Worm (Caenorhabditis elegans): ENCODE results near the gene C31E10.5.
A peak's percentile ranks its signal among the peaks of the same experiment; 100 is the strongest.
"Not testable (repeated sequence)": the region's sequence is repeated elsewhere in the genome, so short reads cannot be mapped to it uniquely, and the experiment has no call there.

The C31E10.5 gene

ce11 chrX:14008130-14008529 is 12.5 kb upstream of the C31E10.5 start:
- no peak for TF ChIP-seq him-1 (tag; optimal IDR thresholded peaks at IDR 0.05)
- no peak for TF ChIP-seq dao-5 (tag; optimal IDR thresholded peaks at IDR 0.05)
- TF ChIP-seq W03F9.2 (tag; optimal IDR thresholded peaks at IDR 0.05), result no peak

DNA sequence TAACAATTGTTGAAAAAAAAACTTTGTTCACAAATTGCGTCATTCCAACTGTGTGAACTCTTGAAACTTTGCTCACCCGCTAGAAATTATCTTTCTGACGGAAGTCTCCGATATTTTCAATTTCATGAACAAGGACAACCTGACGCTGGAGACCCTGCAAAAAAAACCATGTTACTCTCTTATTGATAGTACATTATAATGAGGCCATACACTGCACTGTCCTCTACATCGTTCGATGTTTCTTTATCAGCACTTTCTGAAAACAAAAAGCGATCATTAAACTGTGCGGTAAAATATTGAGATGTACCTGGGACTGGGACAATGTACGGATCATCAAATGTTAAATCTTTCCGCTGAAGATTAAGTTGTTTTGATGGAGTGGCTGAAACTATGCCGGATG is 7.9 kb upstream of the C31E10.5 start:
- TF ChIP-seq him-1 (tag; optimal IDR thresholded peaks at IDR 0.05) (no peak), dao-5 (tag; optimal IDR thresholded peaks at IDR 0.05) (no peak), W03F9.2 (tag; optimal IDR thresholded peaks at IDR 0.05) (no peak)

ce11 chrX:14002739-14003138 is 7.1 kb upstream of the C31E10.5 start:
- TF ChIP-seq dao-5 (tag; optimal IDR thresholded peaks at IDR 0.05) (no peak), W03F9.2 (tag; optimal IDR thresholded peaks at IDR 0.05) (no peak), him-1 (tag; optimal IDR thresholded peaks at IDR 0.05) (no peak)

DNA sequence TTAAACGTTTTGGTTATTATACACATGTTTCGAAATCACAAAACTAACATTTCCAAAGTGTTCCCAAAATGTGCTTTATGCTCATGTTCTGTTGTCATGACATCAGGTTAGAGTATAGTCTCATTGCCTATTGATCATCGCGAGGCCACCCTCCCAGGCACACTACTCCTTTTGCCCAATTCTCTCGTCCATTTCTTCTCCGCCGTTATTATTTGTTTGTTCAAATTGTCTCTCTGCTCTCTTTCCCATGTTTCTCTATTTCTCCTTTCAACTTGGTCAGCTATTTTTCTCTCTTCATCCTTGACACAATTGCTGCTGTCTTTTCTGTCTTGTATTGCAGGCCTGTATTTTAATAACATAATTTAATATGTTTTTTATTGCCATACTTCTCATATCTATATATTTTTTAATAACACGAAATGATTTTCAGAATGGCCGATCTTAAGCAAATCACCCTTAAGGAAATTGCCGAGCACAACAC is 5.9 kb upstream of the C31E10.5 start, which contains the start of gene cytb-5.1:
Gene cytb-5.1 (plus strand): TSS at position 431 of the 481 bp plus-strand sequence.
- no peak for TF ChIP-seq W03F9.2 (tag; optimal IDR thresholded peaks at IDR 0.05)
- TF ChIP-seq dao-5 (tag; optimal IDR thresholded peaks at IDR 0.05), result no peak
- TF ChIP-seq him-1 (tag; optimal IDR thresholded peaks at IDR 0.05), result no peak

- TF ChIP-seq him-1 (tag; optimal IDR thresholded peaks at IDR 0.05), result no peak
- no peak for TF ChIP-seq dao-5 (tag; optimal IDR thresholded peaks at IDR 0.05)
- TF ChIP-seq W03F9.2 (tag; optimal IDR thresholded peaks at IDR 0.05), result no peak
These were observed 4.6 kb upstream of the C31E10.5 start for ce11 chrX:14000198-14000748.

DNA sequence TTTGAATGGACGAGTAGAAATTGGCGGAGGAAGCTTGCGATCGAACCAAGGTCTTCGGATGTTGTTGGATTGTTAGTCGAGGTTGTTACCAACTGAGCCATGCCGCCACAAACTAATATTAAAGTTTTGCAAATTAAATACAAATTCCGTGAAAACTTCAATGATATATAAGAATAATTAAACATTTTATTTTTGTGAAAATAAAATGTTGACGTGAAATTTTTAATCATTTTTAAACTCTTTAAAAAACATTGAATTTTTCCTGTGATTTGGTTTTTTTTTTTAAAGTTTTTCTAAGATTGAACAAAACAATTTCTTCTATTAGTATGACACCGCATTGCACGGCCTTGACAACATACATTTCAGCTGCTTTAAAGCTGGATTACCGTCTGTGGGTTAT is 5.0 kb downstream of the C31E10.5 start, which contains the start of gene C31E10.11:
Gene C31E10.11 (minus strand): TSS at position 101 of the 400 bp plus-strand sequence.
- TF ChIP-seq him-1 (tag; optimal IDR thresholded peaks at IDR 0.05) (no peak), W03F9.2 (tag; optimal IDR thresholded peaks at IDR 0.05) (no peak), dao-5 (tag; optimal IDR thresholded peaks at IDR 0.05) (no peak)

ce11 chrX:13986307-13986706 is 9.3 kb downstream of the C31E10.5 start, which contains the start of gene irld-24:
Gene irld-24 (plus strand): TSS chrX:13986607.
- TF ChIP-seq dao-5 (tag; optimal IDR thresholded peaks at IDR 0.05) (no peak), him-1 (tag; optimal IDR thresholded peaks at IDR 0.05) (no peak), W03F9.2 (tag; optimal IDR thresholded peaks at IDR 0.05) (no peak)

- TF ChIP-seq dao-5, him-1, W03F9.2 (tag; optimal IDR thresholded peaks at IDR 0.05): not testable (repeated sequence)
These were observed 15.2 kb downstream of the C31E10.5 start, which contains the start of gene arrd-24 for ce11 chrX:13980417-13980816. Gene arrd-24 (minus strand): TSS chrX:13980517.

- no peak for TF ChIP-seq W03F9.2 (tag; optimal IDR thresholded peaks at IDR 0.05)
- peak; percentile 53 for TF ChIP-seq him-1 (tag; optimal IDR thresholded peaks at IDR 0.05)
These were observed 18.1 kb downstream of the C31E10.5 start, which contains the start of gene F48F7.6 for ce11 chrX:13977439-13978118. Gene F48F7.6 (plus strand): TSS chrX:13977829.

ce11 chrX:13975314-13975713 is 20.3 kb downstream of the C31E10.5 start, which contains the start of gene F48F7.5:
Gene F48F7.5 (plus strand): TSS chrX:13975653.
- no peak for TF ChIP-seq W03F9.2 (tag; optimal IDR thresholded peaks at IDR 0.05)
- no peak for TF ChIP-seq him-1 (tag; optimal IDR thresholded peaks at IDR 0.05)
- TF ChIP-seq dao-5 (tag; optimal IDR thresholded peaks at IDR 0.05), result no peak

DNA sequence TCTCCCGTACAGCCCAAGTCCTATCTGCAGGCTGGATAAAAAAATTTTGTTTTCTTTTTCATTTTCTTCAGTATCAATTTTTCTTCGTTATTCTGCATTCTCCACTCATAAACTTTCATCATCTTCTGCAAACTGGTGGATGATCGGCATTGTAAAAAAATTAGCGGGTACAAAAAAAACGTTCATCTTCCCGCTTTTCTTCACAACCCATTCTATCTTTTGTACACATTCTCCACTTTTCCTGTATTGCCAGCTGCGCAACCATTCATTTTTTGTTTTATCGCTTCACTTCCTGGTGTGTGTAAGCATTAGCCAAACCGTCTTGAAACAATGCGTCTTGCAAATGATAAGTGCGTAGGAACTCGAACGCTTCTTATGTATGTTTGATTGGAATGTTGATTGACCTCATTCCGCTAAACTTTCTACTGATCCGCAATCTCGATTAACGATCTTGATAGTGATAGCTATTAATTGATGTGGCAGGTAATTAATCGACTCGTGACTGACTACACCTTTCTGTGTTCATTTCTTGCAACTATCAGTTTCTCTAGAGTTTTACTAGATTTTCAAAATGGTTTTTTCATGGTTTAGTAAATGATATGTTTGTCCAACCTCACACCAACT is 21.1 kb downstream of the C31E10.5 start:
- TF ChIP-seq him-1 (tag; optimal IDR thresholded peaks at IDR 0.05) (no peak), W03F9.2 (tag; optimal IDR thresholded peaks at IDR 0.05) (no peak), dao-5 (tag; optimal IDR thresholded peaks at IDR 0.05) (no peak)

ce11 chrX:13973769-13974168 is 21.9 kb downstream of the C31E10.5 start:
- no peak for TF ChIP-seq dao-5 (tag; optimal IDR thresholded peaks at IDR 0.05)
- TF ChIP-seq W03F9.2 (tag; optimal IDR thresholded peaks at IDR 0.05), result no peak
- no peak for TF ChIP-seq him-1 (tag; optimal IDR thresholded peaks at IDR 0.05)

DNA sequence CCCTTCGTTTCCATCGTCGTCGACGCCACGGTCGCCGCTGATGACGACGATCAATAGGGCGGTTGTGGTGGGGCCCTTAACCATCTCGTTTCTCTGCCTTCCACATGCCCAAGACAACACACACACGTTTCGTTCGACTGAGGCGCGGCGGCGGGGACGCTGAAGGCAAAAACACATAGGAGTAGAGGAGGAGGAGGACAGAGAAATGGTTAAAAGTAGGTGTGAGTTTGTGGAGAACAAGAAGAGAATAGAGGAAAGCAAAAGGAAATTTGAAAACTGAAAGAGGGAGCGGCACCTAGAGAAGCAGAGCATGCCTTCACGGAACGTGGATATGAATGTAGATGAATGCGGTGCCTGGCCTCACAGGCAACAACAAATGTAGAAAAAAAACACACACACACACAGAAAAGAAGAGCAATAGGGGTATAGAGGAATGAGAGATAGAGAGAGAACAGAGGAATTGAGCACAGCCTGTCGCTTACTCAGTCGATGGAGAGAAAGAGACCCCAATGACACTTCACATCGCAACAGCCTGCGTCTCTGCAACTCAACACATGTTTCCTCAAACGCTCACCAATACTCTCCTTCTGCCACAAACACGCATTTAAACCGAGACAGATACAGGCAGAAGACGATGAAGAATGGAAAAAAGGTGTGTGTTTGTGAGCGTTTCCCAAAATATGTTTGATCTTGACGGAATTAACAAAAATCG is 26.2 kb downstream of the C31E10.5 start:
- peak; percentile 86 for TF ChIP-seq him-1 (tag; optimal IDR thresholded peaks at IDR 0.05)
- TF ChIP-seq dao-5 (tag; optimal IDR thresholded peaks at IDR 0.05), result no peak
- TF ChIP-seq W03F9.2 (tag; optimal IDR thresholded peaks at IDR 0.05), result peak; percentile 57
